Fruit fly (Drosophila melanogaster) whole organism, larva: ENCODE measurements around the gene slo.

Experiments
- noc ChIP-seq: fragments of 200-800 bp; sonication (Bioruptor generic); optimal IDR thresholded peaks from 3 replicates; lab custom pipeline; 2019; ENCODE audit warnings: missing biosample characterization, mild to moderate bottlenecking, missing genetic modification characterization, moderate library complexity

slo gene

dm6 chr3R:24753561-24754027, 91.3 kb downstream of the slo start, which contains the start of gene asp:
Gene asp, plus strand, starts transcription at chr3R:24753849.
- no peak for TF ChIP-seq noc (tag; lab: Kevin White, UChicago)
